Worm (Caenorhabditis elegans): ENCODE data around the gene sur-7.

DNA sequence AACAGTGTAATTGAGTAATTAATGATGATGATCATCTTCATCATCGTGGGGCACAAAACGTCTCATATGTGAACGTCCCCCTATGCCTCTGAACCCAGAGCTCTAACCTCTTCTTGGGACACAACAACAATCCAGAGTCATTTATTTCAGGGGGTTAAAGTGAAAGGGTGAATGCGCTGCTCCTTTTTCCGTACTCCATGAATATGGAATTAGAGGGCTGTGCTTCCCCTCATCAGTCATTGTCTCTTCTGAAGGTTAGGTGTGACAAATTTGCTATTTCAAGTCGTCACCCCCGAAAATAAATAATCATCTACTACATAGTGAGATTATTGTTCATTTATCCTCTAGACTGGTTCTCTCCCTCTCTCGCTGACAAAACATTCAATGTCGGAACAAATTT lies 25.9 kb downstream of the sur-7 start:
- TF ChIP-seq klf-2 (GFP tag; conservative IDR thresholded peaks at IDR 0.05) (no peak), ztf-23 (GFP tag; IDR thresholded peaks at IDR 0.05) (no peak), tab-1 (GFP tag; IDR thresholded peaks at IDR 0.05) (no peak), ref-1 (GFP tag; conservative IDR thresholded peaks at IDR 0.05) (no peak), cog-1 (tag; optimal IDR thresholded peaks at IDR 0.05) (no peak), med-1 (GFP tag; optimal IDR thresholded peaks at IDR 0.05; ENCODE audit: insufficient read depth) (no peak), flt-1 (GFP tag; IDR thresholded peaks at IDR 0.05) (no peak)
